Worm (Caenorhabditis elegans): ENCODE measurements around the gene C16C8.16.
"Not testable (repeated sequence)": the region's sequence is repeated elsewhere in the genome, so short reads cannot be mapped to it uniquely, and the experiment has no call there.

C16C8.16 gene

DNA sequence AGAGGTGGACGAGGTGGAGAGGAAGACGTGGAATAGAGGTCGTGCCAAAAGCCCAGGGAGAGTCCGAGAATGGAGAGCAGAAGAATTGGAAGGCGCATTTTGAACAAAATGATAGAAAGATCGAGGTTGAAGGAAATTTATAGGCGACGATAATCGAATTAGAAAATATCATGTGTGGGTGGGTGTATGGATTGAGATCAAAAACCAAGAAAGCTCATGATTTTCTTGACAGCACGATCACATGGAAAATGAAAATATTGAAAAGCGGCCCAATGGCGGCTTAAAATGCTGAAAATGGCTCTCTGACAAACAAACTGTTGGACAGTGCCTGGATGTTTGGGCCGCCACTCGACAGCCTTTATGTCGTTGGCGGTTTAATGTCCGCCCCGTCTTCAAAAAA lies 17.5 kb downstream of the C16C8.16 start, which contains the start of gene C16C8.9:
C16C8.9 (minus strand) TSS at position 101 of the 400 bp plus-strand sequence.
- TF ChIP-seq fos-1 (tag; optimal IDR thresholded peaks at IDR 0.05), result no peak
- no peak for TF ChIP-seq lin-39 (tag; optimal IDR thresholded peaks at IDR 0.05)
- no peak for TF ChIP-seq nhr-12 (tag; optimal IDR thresholded peaks at IDR 0.05)
- no peak for TF ChIP-seq ama-1 (optimal IDR thresholded peaks at IDR 0.05)
- no peak for TF ChIP-seq nfya-1 (tag; optimal IDR thresholded peaks at IDR 0.05; ENCODE audit: insufficient read depth)
- TF ChIP-seq elt-1 (tag; optimal IDR thresholded peaks at IDR 0.05), result no peak
- TF ChIP-seq fkh-10 (GFP tag; optimal IDR thresholded peaks at IDR 0.05), result no peak
- TF ChIP-seq snpc-4 (tag; optimal IDR thresholded peaks at IDR 0.05), result no peak
- TF ChIP-seq elt-3 (tag; optimal IDR thresholded peaks at IDR 0.05), result no peak
- TF ChIP-seq R02D3.7 (tag; optimal IDR thresholded peaks at IDR 0.05), result no peak
- no peak for TF ChIP-seq ceh-16 (tag; optimal IDR thresholded peaks at IDR 0.05)
- TF ChIP-seq nhr-76 (tag; optimal IDR thresholded peaks at IDR 0.05), result no peak
- no peak for TF ChIP-seq nhr-237 (tag; optimal IDR thresholded peaks at IDR 0.05)
- TF ChIP-seq sea-2 (GFP tag; optimal IDR thresholded peaks at IDR 0.05), result no peak

ce11 chrII:3464580-3464979 lies 19.0 kb downstream of the C16C8.16 start, which contains the start of gene C16C8.10:
Gene C16C8.10 (minus strand): TSS chrII:3464680.
- TF ChIP-seq lsy-12, tbx-2, jun-1 (tag; optimal IDR thresholded peaks at IDR 0.05): not testable (repeated sequence)

DNA sequence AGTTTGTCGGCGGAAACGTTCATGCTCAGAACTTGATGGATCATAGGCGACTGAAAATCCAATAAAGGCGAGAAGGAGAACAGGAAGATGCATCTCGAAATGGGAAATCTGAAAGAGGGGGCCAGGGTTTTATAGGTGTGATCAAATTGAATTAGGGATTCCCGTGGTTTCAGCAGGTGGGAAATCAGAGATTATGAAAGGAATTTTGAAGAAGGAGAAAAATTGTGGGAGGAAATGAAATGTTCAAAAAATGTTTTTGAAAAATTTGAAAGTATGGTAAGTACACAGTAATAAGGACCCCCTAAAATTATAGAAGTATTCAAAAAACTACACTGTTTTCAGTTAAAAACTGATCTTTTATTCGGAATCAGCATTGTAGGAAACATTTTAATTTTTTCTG lies 25.0 kb downstream of the C16C8.16 start, which contains the start of gene Y49F6B.20:
Y49F6B.20 (minus strand) TSS at position 101 of the 400 bp plus-strand sequence.
- TF ChIP-seq unc-39 (tag; optimal IDR thresholded peaks at IDR 0.05), result no peak

DNA sequence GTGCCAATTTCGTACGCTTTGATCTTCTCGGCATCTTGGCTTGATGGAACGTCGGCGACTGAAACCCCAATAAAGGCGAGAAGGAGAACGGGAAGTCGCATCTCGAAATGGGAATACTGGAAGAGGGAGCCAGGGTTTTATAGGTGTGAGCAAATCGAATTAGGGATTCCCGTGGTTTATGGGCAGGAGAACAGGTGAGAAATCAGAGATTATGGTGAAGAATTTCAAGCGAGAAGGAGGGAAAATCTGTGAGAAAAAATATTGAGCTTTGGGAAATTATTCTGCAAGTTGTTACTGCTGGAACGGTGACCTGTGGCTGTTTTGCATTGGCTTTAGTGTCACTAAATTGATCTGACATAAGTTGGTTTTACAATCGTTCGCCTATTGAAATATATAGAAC lies 26.0 kb downstream of the C16C8.16 start, which contains the start of gene Y49F6B.13:
Y49F6B.13 (minus strand) TSS at position 101 of the 400 bp plus-strand sequence.
- TF ChIP-seq nhr-237 (tag; optimal IDR thresholded peaks at IDR 0.05), result no peak
- no peak for TF ChIP-seq unc-39 (tag; optimal IDR thresholded peaks at IDR 0.05)
- no peak for TF ChIP-seq egl-27 (tag; optimal IDR thresholded peaks at IDR 0.05)
- no peak for TF ChIP-seq hmg-11 (tag; optimal IDR thresholded peaks at IDR 0.05)
- no peak for TF ChIP-seq elt-3 (tag; optimal IDR thresholded peaks at IDR 0.05)
- no peak for TF ChIP-seq nhr-23 (tag; optimal IDR thresholded peaks at IDR 0.05)
- no peak for TF ChIP-seq jun-1 (tag; optimal IDR thresholded peaks at IDR 0.05)
- TF ChIP-seq egl-5 (tag; optimal IDR thresholded peaks at IDR 0.05), result no peak

DNA sequence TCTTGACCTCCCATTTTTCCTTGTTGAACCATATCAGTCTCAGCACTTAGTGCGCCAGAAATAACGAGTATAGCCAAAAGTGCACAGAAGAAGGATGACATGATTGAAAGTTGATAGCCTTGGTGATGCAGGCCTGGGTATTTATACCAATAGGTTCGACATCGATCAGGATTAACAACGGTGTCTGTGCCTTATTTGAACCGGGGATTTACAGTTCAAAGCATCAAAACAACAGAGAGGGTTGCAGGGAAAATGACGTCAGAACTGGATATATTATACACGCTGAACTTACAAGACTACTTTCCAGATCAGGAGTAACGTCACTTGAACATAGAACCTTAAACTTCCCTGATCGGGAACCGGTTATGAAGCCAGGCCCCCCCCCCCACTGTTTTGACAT lies 26.8 kb downstream of the C16C8.16 start, which contains the start of gene Y49F6B.12:
Y49F6B.12 (minus strand) TSS at position 101 of the 400 bp plus-strand sequence.
- TF ChIP-seq mdl-1 (tag; optimal IDR thresholded peaks at IDR 0.05), result no peak
- no peak for TF ChIP-seq tbx-2 (tag; optimal IDR thresholded peaks at IDR 0.05)
- no peak for TF ChIP-seq nfya-1 (tag; optimal IDR thresholded peaks at IDR 0.05; ENCODE audit: insufficient read depth)
- no peak for TF ChIP-seq egl-27 (tag; optimal IDR thresholded peaks at IDR 0.05)
- TF ChIP-seq elt-3 (tag; optimal IDR thresholded peaks at IDR 0.05), result no peak
- no peak for TF ChIP-seq nhr-67 (tag; optimal IDR thresholded peaks at IDR 0.05)
- no peak for TF ChIP-seq elt-2 (tag; optimal IDR thresholded peaks at IDR 0.05)

- TF ChIP-seq fos-1 (tag; optimal IDR thresholded peaks at IDR 0.05) (no peak), nhr-43 (tag; optimal IDR thresholded peaks at IDR 0.05; ENCODE audit: poor library complexity, severe bottlenecking) (no peak), nfya-1 (tag; optimal IDR thresholded peaks at IDR 0.05; ENCODE audit: insufficient read depth) (no peak), nhr-237 (tag; optimal IDR thresholded peaks at IDR 0.05) (no peak), lsy-12 (tag; optimal IDR thresholded peaks at IDR 0.05) (no peak), lin-39 (tag; optimal IDR thresholded peaks at IDR 0.05) (no peak), nhr-11 (tag; optimal IDR thresholded peaks at IDR 0.05) (no peak), unc-62 (GFP tag; optimal IDR thresholded peaks at IDR 0.05) (no peak)
Measured at ce11 chrII:3472817-3473216, 27.3 kb downstream of the C16C8.16 start, which contains the start of gene Y49F6B.6. Gene Y49F6B.6 (plus strand): TSS chrII:3473117.

- no peak for TF ChIP-seq ztf-4 (tag; optimal IDR thresholded peaks at IDR 0.05)
- TF ChIP-seq elt-3 (tag; optimal IDR thresholded peaks at IDR 0.05), result no peak
- TF ChIP-seq ceh-16 (tag; optimal IDR thresholded peaks at IDR 0.05), result no peak
- no peak for TF ChIP-seq egl-5 (tag; optimal IDR thresholded peaks at IDR 0.05)
- no peak for TF ChIP-seq zag-1 (tag; optimal IDR thresholded peaks at IDR 0.05)
- no peak for TF ChIP-seq nhr-237 (tag; optimal IDR thresholded peaks at IDR 0.05)
- no peak for TF ChIP-seq snpc-4 (tag; optimal IDR thresholded peaks at IDR 0.05)
- no peak for TF ChIP-seq nhr-76 (tag; optimal IDR thresholded peaks at IDR 0.05)
- no peak for TF ChIP-seq fkh-2 (tag; optimal IDR thresholded peaks at IDR 0.05)
- no peak for TF ChIP-seq pha-4 (tag; optimal IDR thresholded peaks at IDR 0.05)
- TF ChIP-seq ceh-9 (tag; optimal IDR thresholded peaks at IDR 0.05), result no peak
- TF ChIP-seq elt-2 (tag; optimal IDR thresholded peaks at IDR 0.05), result no peak
- TF ChIP-seq lin-39 (tag; optimal IDR thresholded peaks at IDR 0.05), result no peak
- TF ChIP-seq R02D3.7 (tag; optimal IDR thresholded peaks at IDR 0.05), result no peak
- no peak for TF ChIP-seq mml-1 (tag; optimal IDR thresholded peaks at IDR 0.05)
- TF ChIP-seq pqm-1 (tag; optimal IDR thresholded peaks at IDR 0.05), result no peak
- TF ChIP-seq ztf-11 (tag; optimal IDR thresholded peaks at IDR 0.05), result no peak
- TF ChIP-seq ceh-28 (tag; optimal IDR thresholded peaks at IDR 0.05), result no peak
- TF ChIP-seq ZK546.5 (tag; optimal IDR thresholded peaks at IDR 0.05), result no peak
- no peak for TF ChIP-seq eor-1 (tag; optimal IDR thresholded peaks at IDR 0.05)
Measured at ce11 chrII:3473744-3474143, 28.2 kb downstream of the C16C8.16 start, which contains the start of gene sdz-32. Gene sdz-32 (plus strand): TSS chrII:3474044.
